Worm (Caenorhabditis elegans): Measurements from ENCODE around the gene srbc-16.

Gene srbc-16

DNA sequence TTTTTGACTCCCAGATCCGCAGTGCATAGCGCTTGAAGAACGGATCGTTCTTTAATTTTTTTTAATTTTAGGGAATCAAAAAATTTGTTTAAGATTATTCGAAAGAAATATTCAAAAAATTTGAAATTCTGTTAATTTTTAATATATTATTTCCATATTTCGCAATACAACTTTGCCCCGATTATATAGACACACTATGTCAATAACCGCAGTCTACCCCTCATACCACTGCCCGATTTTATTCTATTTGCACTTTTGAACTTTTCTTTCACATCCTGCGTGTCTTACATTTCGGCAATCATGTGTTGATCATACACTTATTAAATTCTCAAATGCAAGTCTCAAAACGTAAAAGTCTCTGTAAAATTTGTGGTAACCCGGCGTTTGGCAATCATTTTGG lies 37.0 kb downstream of the srbc-16 start, which contains the start of gene nhr-56 (continued):
- TF ChIP-seq swsn-7 (tag; optimal IDR thresholded peaks at IDR 0.05) (peak; percentile 32), nhr-19 (GFP tag; conservative IDR thresholded peaks at IDR 0.05) (peak; percentile 14; the same call in 1 of the 2 replicates), Y116A8C.19 (tag; optimal IDR thresholded peaks at IDR 0.05; ENCODE audit: borderline replicate concordance) (no peak), nhr-90 (tag; optimal IDR thresholded peaks at IDR 0.05; ENCODE audit: poor library complexity) (peak; percentile 38), nhr-20 (tag; optimal IDR thresholded peaks at IDR 0.05) (peak; percentile 80), nhr-71 (tag; optimal IDR thresholded peaks at IDR 0.05) (peak; percentile 62), pag-3 (tag; optimal IDR thresholded peaks at IDR 0.05; ENCODE audit: borderline replicate concordance, insufficient read depth) (no peak), ceh-82 (tag; optimal IDR thresholded peaks at IDR 0.05) (peak; percentile 11 to 37 (median 13)), ztf-11 (tag; optimal IDR thresholded peaks at IDR 0.05) (no peak), sox-4 (tag; optimal IDR thresholded peaks at IDR 0.05) (no peak), nhr-85 (tag) (peak; percentile 72), zip-4 (GFP tag; optimal IDR thresholded peaks at IDR 0.05) (peak; percentile 68), fkh-10 (GFP tag; optimal IDR thresholded peaks at IDR 0.05) (no peak), jun-1 (tag; optimal IDR thresholded peaks at IDR 0.05) (peak; percentile 34), zag-1 (tag; optimal IDR thresholded peaks at IDR 0.05) (no peak), lin-39 (tag; optimal IDR thresholded peaks at IDR 0.05) (no peak), F16B12.6 (tag; optimal IDR thresholded peaks at IDR 0.05) (no peak), unc-130 (tag; optimal IDR thresholded peaks at IDR 0.05) (no peak), sup-37 (GFP tag; optimal IDR thresholded peaks at IDR 0.05) (no peak), C16A3.4 (tag; optimal IDR thresholded peaks at IDR 0.05) (no peak), grh-1 (GFP tag; IDR thresholded peaks at IDR 0.05) (no peak)

- no peak for TF ChIP-seq C34B4.2 (tag; optimal IDR thresholded peaks at IDR 0.05)
- TF ChIP-seq lin-15B (tag; optimal IDR thresholded peaks at IDR 0.05), result no peak
- TF ChIP-seq ets-5 (GFP tag; IDR thresholded peaks at IDR 0.05), result no peak
- no peak for TF ChIP-seq sptf-1 (tag; optimal IDR thresholded peaks at IDR 0.05)
- TF ChIP-seq snpc-4 (tag; optimal IDR thresholded peaks at IDR 0.05), result no peak
- no peak for TF ChIP-seq fos-1 (tag; optimal IDR thresholded peaks at IDR 0.05)
- no peak for TF ChIP-seq efl-3 (GFP tag; optimal IDR thresholded peaks at IDR 0.05)
- no peak for TF ChIP-seq jun-1 (tag; optimal IDR thresholded peaks at IDR 0.05)
- no peak for TF ChIP-seq snu-23 (GFP tag; optimal IDR thresholded peaks at IDR 0.05)
- TF ChIP-seq aha-1 (tag; optimal IDR thresholded peaks at IDR 0.05), result no peak
- no peak for TF ChIP-seq ama-1 (optimal IDR thresholded peaks at IDR 0.05)
- TF ChIP-seq hpl-2 (GFP tag; optimal IDR thresholded peaks at IDR 0.05), result no peak
- no peak for TF ChIP-seq ztf-11 (tag; optimal IDR thresholded peaks at IDR 0.05)
- no peak for TF ChIP-seq lin-14 (GFP tag; optimal IDR thresholded peaks at IDR 0.05)
- no peak for TF ChIP-seq elt-3 (tag; optimal IDR thresholded peaks at IDR 0.05)
Measured at ce11 chrV:2221764-2222163, 39.9 kb downstream of the srbc-16 start, which contains the start of gene nhr-128. Gene nhr-128 (plus strand): TSS chrV:2222064.

DNA sequence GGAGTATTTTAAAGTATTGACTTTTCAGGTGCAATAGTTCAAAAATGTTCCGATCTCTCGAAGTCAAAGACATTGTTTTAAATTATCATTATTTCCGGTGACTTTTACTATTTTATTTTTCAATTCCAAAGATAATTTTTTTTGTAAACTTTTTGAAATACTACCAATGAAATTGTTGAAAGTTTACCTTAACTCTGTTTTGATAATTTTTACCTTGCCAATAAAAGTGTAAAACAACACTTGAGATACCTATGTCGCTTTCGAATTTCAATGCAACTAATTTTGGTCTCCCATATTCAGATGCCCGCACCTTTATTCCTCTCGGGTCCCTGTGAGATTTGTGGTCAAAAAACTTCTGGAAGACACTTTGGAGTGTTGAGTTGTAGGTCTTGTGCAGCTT lies 43.3 kb downstream of the srbc-16 start, which contains the start of gene nhr-103:
nhr-103 (plus strand) TSS at position 301 of the 400 bp plus-strand sequence.
- TF ChIP-seq lin-13 (GFP tag; optimal IDR thresholded peaks at IDR 0.05) (no peak), lin-39 (tag; optimal IDR thresholded peaks at IDR 0.05) (no peak), aly-2 (tag; optimal IDR thresholded peaks at IDR 0.05) (no peak), ceh-88 (GFP tag; IDR thresholded peaks at IDR 0.05) (no peak), lin-15B (tag; optimal IDR thresholded peaks at IDR 0.05) (no peak), alr-1 (tag; optimal IDR thresholded peaks at IDR 0.05; ENCODE audit: borderline replicate concordance) (no peak), fkh-8 (tag; optimal IDR thresholded peaks at IDR 0.05) (no peak), lin-35 (GFP tag; optimal IDR thresholded peaks at IDR 0.05) (no peak), C34B4.2 (tag; optimal IDR thresholded peaks at IDR 0.05) (no peak), snu-23 (GFP tag; optimal IDR thresholded peaks at IDR 0.05) (no peak), swsn-7 (tag; optimal IDR thresholded peaks at IDR 0.05) (no peak), ztf-11 (tag; optimal IDR thresholded peaks at IDR 0.05) (no peak), mef-2 (tag; optimal IDR thresholded peaks at IDR 0.05) (no peak), efl-1 (optimal IDR thresholded peaks at IDR 0.05) (no peak), efl-1 (GFP tag; optimal IDR thresholded peaks at IDR 0.05 in 1 of 2) (no peak), unc-62 (GFP tag; optimal IDR thresholded peaks at IDR 0.05) (no peak), nhr-71 (tag; optimal IDR thresholded peaks at IDR 0.05) (no peak), C16A3.4 (tag; optimal IDR thresholded peaks at IDR 0.05) (no peak), grh-1 (GFP tag; IDR thresholded peaks at IDR 0.05) (no peak), nhr-11 (tag; optimal IDR thresholded peaks at IDR 0.05) (no peak)
